Fruit fly (Drosophila melanogaster): Measurements from ENCODE around the gene hzg.

hzg gene

dm6 chr3L:16048086-16048485 lies 43.5 kb upstream of the hzg start (continued):
- peak; percentile 36 for TF ChIP-seq scrt (GFP tag; optimal IDR thresholded peaks at IDR 0.05)
- peak; percentile 59 for TF ChIP-seq sd (tag; optimal IDR thresholded peaks at IDR 0.05)
- peak; percentile 57 for TF ChIP-seq zfh2 (GFP tag; optimal IDR thresholded peaks at IDR 0.05)
- TF ChIP-seq Stat92E (GFP tag; optimal IDR thresholded peaks at IDR 0.05) = no peak
- TF ChIP-seq insv (GFP tag; optimal IDR thresholded peaks at IDR 0.05) = no peak
- no peak for TF ChIP-seq chif (GFP tag; optimal IDR thresholded peaks at IDR 0.05)
- TF ChIP-seq dimm (GFP tag; IDR thresholded peaks at IDR 0.05) = no peak
- TF ChIP-seq HLH4C (GFP tag; IDR thresholded peaks at IDR 0.05; ENCODE audit: partially characterized antibody) = no peak
- no peak for TF ChIP-seq CG2129 (GFP tag; IDR thresholded peaks at IDR 0.05; ENCODE audit: partially characterized antibody)
- no peak for TF ChIP-seq ken (GFP tag; IDR thresholded peaks at IDR 0.05)
- TF ChIP-seq crol (GFP tag; IDR thresholded peaks at IDR 0.05) = no peak
- no peak for TF ChIP-seq Max (GFP tag; optimal IDR thresholded peaks at IDR 0.05)
- TF ChIP-seq Bgb (GFP tag; IDR thresholded peaks at IDR 0.05; ENCODE audit: partially characterized antibody) = no peak
- peak; percentile 56 for TF ChIP-seq ind (GFP tag; optimal IDR thresholded peaks at IDR 0.05)
- TF ChIP-seq bcd (GFP tag; optimal IDR thresholded peaks at IDR 0.05) = peak; percentile 48
- no peak for TF ChIP-seq ERR (GFP tag; optimal IDR thresholded peaks at IDR 0.05)
- TF ChIP-seq Drgx (GFP tag; IDR thresholded peaks at IDR 0.05) = peak; percentile 81
- TF ChIP-seq fd96Cb (tag; optimal IDR thresholded peaks at IDR 0.05) = no peak
- no peak for TF ChIP-seq btn (GFP tag; optimal IDR thresholded peaks at IDR 0.05)
- no peak for TF ChIP-seq D19A (tag; optimal IDR thresholded peaks at IDR 0.05)
- TF ChIP-seq BEAF-32 (GFP tag; optimal IDR thresholded peaks at IDR 0.05) = no peak
- TF ChIP-seq CG7372 (GFP tag; IDR thresholded peaks at IDR 0.05) = 0 out of 2 replicates have a peak, but pooled peaks have one; percentile 38
- peak; percentile 19; the same call in 1 of the 3 replicates for TF ChIP-seq B-H1 (GFP tag; IDR thresholded peaks at IDR 0.05)
- no peak for TF ChIP-seq CG8281 (tag; optimal IDR thresholded peaks at IDR 0.05)
- TF ChIP-seq NC2α (GFP tag; optimal IDR thresholded peaks at IDR 0.05) = no peak
- TF ChIP-seq ab (GFP tag; optimal IDR thresholded peaks at IDR 0.05) = no peak
- no peak for TF ChIP-seq CG17359 (tag; optimal IDR thresholded peaks at IDR 0.05)
- 0 out of 2 replicates have a peak, but pooled peaks have one; percentile 28 for TF ChIP-seq Awh (GFP tag; IDR thresholded peaks at IDR 0.05)
- no peak for TF ChIP-seq wek (GFP tag; optimal IDR thresholded peaks at IDR 0.05)
- peak; percentile 62; the same call in 2 of the 3 replicates for TF ChIP-seq tgo (GFP tag; IDR thresholded peaks at IDR 0.05)
- peak; percentile 7 for TF ChIP-seq tap (tag; optimal IDR thresholded peaks at IDR 0.05)
- TF ChIP-seq gsb (GFP tag; IDR thresholded peaks at IDR 0.05) = peak; percentile 58
- TF ChIP-seq Side (GFP tag; optimal IDR thresholded peaks at IDR 0.05) = peak; percentile 1
- no peak for TF ChIP-seq slp2 (GFP tag; optimal IDR thresholded peaks at IDR 0.05)
- TF ChIP-seq ato (GFP tag; IDR thresholded peaks at IDR 0.05; ENCODE audit: partially characterized antibody) = no peak
- TF ChIP-seq Nf-YA (GFP tag; IDR thresholded peaks at IDR 0.05) = no peak
- TF ChIP-seq CG11560 (tag; IDR thresholded peaks at IDR 0.05) = 0 out of 3 replicates have a peak, but pooled peaks have one; percentile 34
- no peak for TF ChIP-seq Dip2 (GFP tag; IDR thresholded peaks at IDR 0.05)
- TF ChIP-seq CG9215 (GFP tag; IDR thresholded peaks at IDR 0.05) = peak; percentile 39; the same call in 1 of the 2 replicates
- no peak for TF ChIP-seq chinmo (GFP tag; IDR thresholded peaks at IDR 0.05; ENCODE audit: partially characterized antibody)
- peak; percentile 32; the same call in 1 of the 4 replicates for TF ChIP-seq Gug (GFP tag; IDR thresholded peaks at IDR 0.05)
- no peak for TF ChIP-seq CG6254 (GFP tag; optimal IDR thresholded peaks at IDR 0.05)
- no peak for TF ChIP-seq Ssrp (tag; optimal IDR thresholded peaks at IDR 0.05)
- no peak for TF ChIP-seq chn (GFP tag; optimal IDR thresholded peaks at IDR 0.05)
- TF ChIP-seq ems (GFP tag; optimal IDR thresholded peaks at IDR 0.05) = no peak
- TF ChIP-seq Rx (GFP tag; IDR thresholded peaks at IDR 0.05) = no peak
- peak; percentile 49 for TF ChIP-seq Dip3 (GFP tag; optimal IDR thresholded peaks at IDR 0.05)
- TF ChIP-seq Poxn (GFP tag; IDR thresholded peaks at IDR 0.05) = no peak
- no peak for TF ChIP-seq CG5953 (GFP tag; IDR thresholded peaks at IDR 0.05)
- no peak for TF ChIP-seq dati (GFP tag; IDR thresholded peaks at IDR 0.05)
- no peak for TF ChIP-seq CG4707 (GFP tag; optimal IDR thresholded peaks at IDR 0.05)
